Fruit fly (Drosophila melanogaster) whole organism, pupa: ENCODE measurements around the gene Cpr65Av.

ENCODE experiments used
- CG10348 ChIP-seq: fragments of 200-800 bp; sonication (Bioruptor generic); IDR thresholded peaks from 2 replicates; pipeline ENCODE4 v1.3.6; 2022; ENCODE audit warnings: missing biosample characterization, missing genetic modification characterization
- CG12605 ChIP-seq: fragments of 200-800 bp; sonication (Bioruptor generic); IDR thresholded peaks from 2 replicates; pipeline ENCODE4 v1.3.6; 2022; ENCODE audit warnings: missing biosample characterization, missing genetic modification characterization
- CG13204 ChIP-seq: fragments of 200-800 bp; sonication (Bioruptor generic); optimal IDR thresholded peaks from 2 replicates; lab custom pipeline; 2018; ENCODE audit warnings: missing biosample characterization, mild to moderate bottlenecking, missing genetic modification characterization, moderate library complexity
- CG15710 ChIP-seq: fragments of 200-800 bp; sonication (Bioruptor generic); optimal IDR thresholded peaks from 2 replicates; lab custom pipeline; 2018; ENCODE audit warnings: missing biosample characterization, mild to moderate bottlenecking, missing genetic modification characterization, moderate library complexity
- CG34367 ChIP-seq: fragments of 200-800 bp; sonication (Bioruptor generic); optimal IDR thresholded peaks from 2 replicates; lab custom pipeline; 2018; ENCODE audit warnings: missing biosample characterization, mild to moderate bottlenecking, missing genetic modification characterization
- CG8159 ChIP-seq: fragments of 200-800 bp; sonication (Bioruptor generic); optimal IDR thresholded peaks from 3 replicates; lab custom pipeline; 2018; ENCODE audit warnings: missing biosample characterization, mild to moderate bottlenecking, missing genetic modification characterization, moderate library complexity
- CG9948 ChIP-seq: fragments of 200-800 bp; sonication (Bioruptor generic); optimal IDR thresholded peaks from 2 replicates; lab custom pipeline; 2018; ENCODE audit warnings: missing biosample characterization, mild to moderate bottlenecking, missing genetic modification characterization, moderate library complexity
- D1 ChIP-seq: fragments of 200-800 bp; sonication (Bioruptor generic); optimal IDR thresholded peaks from 2 replicates; lab custom pipeline; 2018; ENCODE audit warnings: missing biosample characterization, mild to moderate bottlenecking, missing genetic modification characterization, moderate library complexity
- Ets98B ChIP-seq: fragments of 200-800 bp; sonication (Bioruptor generic); IDR thresholded peaks from 2 replicates; pipeline ENCODE4 v1.3.6; 2022; ENCODE audit warnings: missing biosample characterization, missing genetic modification characterization
- Pif1A ChIP-seq: fragments of 200-800 bp; sonication (Bioruptor generic); optimal IDR thresholded peaks from 3 replicates; lab custom pipeline; 2016; ENCODE audit warnings: missing biosample characterization, missing genetic modification characterization
- Pif1B ChIP-seq: fragments of 200-800 bp; sonication (Bioruptor generic); optimal IDR thresholded peaks from 3 replicates; lab custom pipeline; 2016; ENCODE audit warnings: missing biosample characterization, missing genetic modification characterization
- Snoo ChIP-seq: fragments of 200-800 bp; sonication (Bioruptor generic); optimal IDR thresholded peaks from 3 replicates; lab custom pipeline; 2017; ENCODE audit warnings: missing biosample characterization, mild to moderate bottlenecking, missing genetic modification characterization, inconsistent platforms

DNA sequence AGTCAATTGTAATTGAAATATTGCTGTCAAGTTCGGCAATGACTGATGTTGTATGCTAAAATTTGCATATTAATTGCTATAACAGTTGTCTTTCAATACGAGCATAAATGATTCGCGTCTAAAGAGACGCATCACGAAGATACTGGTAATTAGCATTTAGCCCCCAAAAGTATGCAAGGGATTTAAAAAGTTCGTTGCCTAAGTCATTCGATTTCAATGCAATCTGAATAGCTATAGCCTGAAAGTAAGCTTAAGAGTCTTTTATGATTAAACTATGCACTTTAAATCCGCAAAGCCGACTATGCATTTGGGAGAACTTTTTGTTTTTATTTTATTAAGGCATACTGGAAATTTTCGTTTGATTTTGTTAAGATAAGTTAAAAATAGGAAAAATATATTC lies 10.2 kb downstream of the Cpr65Av start:
- TF ChIP-seq CG13204 (GFP tag; lab: Kevin White, UChicago) (no peak), Pif1A (GFP tag; lab: Kevin White, UChicago) (no peak), CG34367 (tag; lab: Kevin White, UChicago) (no peak), CG8159 (no peak), Ets98B (GFP tag; lab: Robert Waterston, UW) (no peak), Snoo (tag; lab: Kevin White, UChicago) (no peak), CG10348 (GFP tag; lab: Robert Waterston, UW) (no peak), CG12605 (GFP tag; lab: Robert Waterston, UW) (no peak), Pif1B (GFP tag; lab: Kevin White, UChicago) (no peak), CG15710 (tag; lab: Kevin White, UChicago) (no peak), D1 (tag; lab: Kevin White, UChicago) (peak; percentile 20), CG9948 (tag; lab: Kevin White, UChicago) (no peak)
